Fruit fly (Drosophila melanogaster) whole organism: ENCODE results near the gene lute.

Source experiments
- pan ChIP-seq: fragments of >200 bp; optimal IDR thresholded peaks from 2 replicates; lab custom pipeline; 2017
- psq ChIP-seq: fragments of >200 bp; optimal IDR thresholded peaks from 2 replicates; lab custom pipeline; 2017
- usp ChIP-seq: fragments of >200 bp; optimal IDR thresholded peaks from 2 replicates; lab custom pipeline; 2017; ENCODE audit warnings: missing biosample characterization, missing genetic modification characterization, mixed read lengths

dm6 chr3R:17405009-17405408, 25.3 kb downstream of the lute start, which contains the start of gene CG42823:
- TF ChIP-seq usp (no peak), pan (lab: Kevin White, UChicago) (no peak), psq (lab: Kevin White, UChicago) (no peak)
